Fruit fly (Drosophila melanogaster): ENCODE results near the gene CG7110.

CG7110 gene

dm6 chr2L:13382351-13383029, 16.3 kb upstream of the CG7110 start, which contains the start of gene loqs (continued):
- TF ChIP-seq stwl (tag; optimal IDR thresholded peaks at IDR 0.05) (peak; percentile 50), CG15479 (GFP tag; optimal IDR thresholded peaks at IDR 0.05) (no peak), CG9932 (GFP tag; IDR thresholded peaks at IDR 0.05) (peak; percentile 55), Dip2 (GFP tag; IDR thresholded peaks at IDR 0.05) (no peak), CG13287 (GFP tag; IDR thresholded peaks at IDR 0.05; ENCODE audit: partially characterized antibody) (peak; percentile 67), slbo (GFP tag; IDR thresholded peaks at IDR 0.05) (peak; percentile 46; the same call in 1 of the 2 replicates), trem (tag; optimal IDR thresholded peaks at IDR 0.05) (peak; percentile 54), CG1024 (GFP tag; IDR thresholded peaks at IDR 0.05) (no peak), oc (tag; optimal IDR thresholded peaks at IDR 0.05) (no peak), gcm2 (GFP tag; optimal IDR thresholded peaks at IDR 0.05) (no peak), Sin3A (optimal IDR thresholded peaks at IDR 0.05) (no peak), BEAF-32 (GFP tag; optimal IDR thresholded peaks at IDR 0.05) (peak; percentile 45), D19B (GFP tag; optimal IDR thresholded peaks at IDR 0.05) (no peak), tll (GFP tag; optimal IDR thresholded peaks at IDR 0.05) (no peak), HLH3B (GFP tag; IDR thresholded peaks at IDR 0.05) (no peak), Dp (GFP tag; optimal IDR thresholded peaks at IDR 0.05) (peak; percentile 77), CG6689 (GFP tag; IDR thresholded peaks at IDR 0.05) (0 out of 2 replicates have a peak, but pooled peaks have one; percentile 5), CG17829 (tag; optimal IDR thresholded peaks at IDR 0.05) (peak; percentile 18), kah (GFP tag; optimal IDR thresholded peaks at IDR 0.05) (no peak), onecut (GFP tag; IDR thresholded peaks at IDR 0.05) (peak; percentile 99), CG32767 (GFP tag; IDR thresholded peaks at IDR 0.05) (peak; percentile 63; the same call in 1 of the 2 replicates), CG33557 (GFP tag; optimal IDR thresholded peaks at IDR 0.05) (no peak), MBD-R2 (GFP tag; IDR thresholded peaks at IDR 0.05) (peak; percentile 68), Mes4 (GFP tag; optimal IDR thresholded peaks at IDR 0.05) (no peak), Dip3 (GFP tag; optimal IDR thresholded peaks at IDR 0.05) (no peak), Aef1 (GFP tag; IDR thresholded peaks at IDR 0.05) (no peak), CG1529 (GFP tag; optimal IDR thresholded peaks at IDR 0.05) (no peak), luna (GFP tag; optimal IDR thresholded peaks at IDR 0.05) (no peak), Nf-YA (GFP tag; IDR thresholded peaks at IDR 0.05) (no peak), sisA (GFP tag; IDR thresholded peaks at IDR 0.05) (no peak), CG12219 (GFP tag; optimal IDR thresholded peaks at IDR 0.05) (no peak), Bdp1 (GFP tag; optimal IDR thresholded peaks at IDR 0.05) (no peak), Dll (GFP tag; IDR thresholded peaks at IDR 0.05; ENCODE audit: partially characterized antibody) (peak; percentile 73), Spps (tag; optimal IDR thresholded peaks at IDR 0.05) (no peak), jigr1 (GFP tag; IDR thresholded peaks at IDR 0.05) (no peak), CG42726 (GFP tag; IDR thresholded peaks at IDR 0.05; ENCODE audit: partially characterized antibody) (no peak), Vsx1 (GFP tag; optimal IDR thresholded peaks at IDR 0.05) (no peak), CG3995 (GFP tag; optimal IDR thresholded peaks at IDR 0.05) (no peak), hkb (optimal IDR thresholded peaks at IDR 0.05) (no peak), hkb (GFP tag; IDR thresholded peaks at IDR 0.05) (no peak), HLH4C (GFP tag; IDR thresholded peaks at IDR 0.05; ENCODE audit: partially characterized antibody) (0 out of 3 replicates have a peak, but pooled peaks have one; percentile 46), CG14667 (GFP tag; IDR thresholded peaks at IDR 0.05) (no peak), CG12659 (GFP tag; optimal IDR thresholded peaks at IDR 0.05) (peak; percentile 49), br (optimal IDR thresholded peaks at IDR 0.05) (no peak), CG8359 (GFP tag; optimal IDR thresholded peaks at IDR 0.05; ENCODE audit: borderline replicate concordance) (no peak), CG6791 (GFP tag; IDR thresholded peaks at IDR 0.05; ENCODE audit: partially characterized antibody) (no peak; the same call in 2 of the 3 replicates), CG2889 (GFP tag; IDR thresholded peaks at IDR 0.05) (no peak), fd64A (GFP tag; optimal IDR thresholded peaks at IDR 0.05) (no peak), so (GFP tag; IDR thresholded peaks at IDR 0.05) (no peak), CG15514 (GFP tag; optimal IDR thresholded peaks at IDR 0.05) (peak; percentile 18), org-1 (GFP tag; optimal IDR thresholded peaks at IDR 0.05) (no peak)
